Fruit fly (Drosophila melanogaster) whole organism, embryonic: Measurements from ENCODE around the gene CG43210.

ENCODE experiments used
- BtbVII ChIP-seq: fragments of 200-800 bp; sonication (Bioruptor generic); optimal IDR thresholded peaks from 3 replicates; lab custom pipeline; 2017; ENCODE audit warnings: missing biosample characterization, mild to moderate bottlenecking, missing genetic modification characterization
- CG12391 ChIP-seq: fragments of 200-800 bp; sonication (Bioruptor generic); optimal IDR thresholded peaks from 3 replicates; lab custom pipeline; 2018; ENCODE audit warnings: missing biosample characterization, mild to moderate bottlenecking, missing genetic modification characterization, moderate library complexity
- CG14667 ChIP-seq: fragments of 200-800 bp; sonication (Bioruptor generic); IDR thresholded peaks from 2 replicates; pipeline ENCODE4 v1.3.6; 2022; ENCODE audit warnings: missing biosample characterization, missing genetic modification characterization
- CG1529 ChIP-seq: fragments of 200-800 bp; sonication (Bioruptor generic); optimal IDR thresholded peaks from 3 replicates; lab custom pipeline; 2018; ENCODE audit warnings: missing biosample characterization, missing genetic modification characterization
- CG16779 ChIP-seq: fragments of 200-800 bp; sonication (Bioruptor generic); IDR thresholded peaks from 2 replicates; pipeline ENCODE4 v1.3.6; 2022; ENCODE audit warnings: missing biosample characterization, missing genetic modification characterization
- CG16863 ChIP-seq: fragments of 200-800 bp; sonication (Bioruptor generic); optimal IDR thresholded peaks from 3 replicates; lab custom pipeline; 2016; ENCODE audit warnings: missing biosample characterization, missing genetic modification characterization
- CG17385 ChIP-seq: fragments of 200-800 bp; sonication (Bioruptor generic); optimal IDR thresholded peaks from 3 replicates; lab custom pipeline; 2018; ENCODE audit warnings: missing biosample characterization, mild to moderate bottlenecking, missing genetic modification characterization
- CG17802 ChIP-seq: fragments of 200-800 bp; sonication (Bioruptor generic); optimal IDR thresholded peaks from 2 replicates; lab custom pipeline; 2018; ENCODE audit warnings: missing biosample characterization, mild to moderate bottlenecking, missing genetic modification characterization, moderate library complexity
- CG18262 ChIP-seq: fragments of 200-800 bp; optimal IDR thresholded peaks from 3 replicates; lab custom pipeline; 2019; ENCODE audit warnings: missing biosample characterization, mild to moderate bottlenecking, missing genetic modification characterization, moderate library complexity
- CG2116 ChIP-seq: fragments of 200-800 bp; sonication (Bioruptor generic); optimal IDR thresholded peaks from 3 replicates; lab custom pipeline; 2018; ENCODE audit warnings: missing biosample characterization, mild to moderate bottlenecking, missing genetic modification characterization
- CG2712 ChIP-seq: fragments of 200-800 bp; optimal IDR thresholded peaks from 3 replicates; lab custom pipeline; 2019; ENCODE audit warnings: missing biosample characterization, mild to moderate bottlenecking, missing genetic modification characterization, moderate library complexity
- CG30020 ChIP-seq: fragments of 200-800 bp; optimal IDR thresholded peaks from 2 replicates; lab custom pipeline; 2019; ENCODE audit warnings: missing biosample characterization, mild to moderate bottlenecking, missing genetic modification characterization, moderate library complexity
- CG31224 ChIP-seq: fragments of 200-800 bp; sonication (Bioruptor generic); IDR thresholded peaks from 2 replicates; pipeline ENCODE4 v1.3.6; 2022; ENCODE audit warnings: missing biosample characterization, missing genetic modification characterization
- CG31388 ChIP-seq: fragments of 200-800 bp; sonication (Bioruptor generic); optimal IDR thresholded peaks from 2 replicates; lab custom pipeline; 2016; ENCODE audit warnings: missing biosample characterization, missing genetic modification characterization
- CG8478 ChIP-seq: fragments of >200 bp; optimal IDR thresholded peaks from 2 replicates; lab custom pipeline; 2018
- CG9437 ChIP-seq: fragments of 200-800 bp; sonication (Bioruptor generic); optimal IDR thresholded peaks from 2 replicates; lab custom pipeline; 2018; ENCODE audit warnings: missing biosample characterization, mild to moderate bottlenecking, missing genetic modification characterization
- CG9797 ChIP-seq: fragments of 200-800 bp; sonication (Bioruptor generic); optimal IDR thresholded peaks from 3 replicates; lab custom pipeline; 2018; ENCODE audit warnings: missing biosample characterization, mild to moderate bottlenecking, missing genetic modification characterization
- CrebB ChIP-seq: fragments of 200-800 bp; sonication (Bioruptor generic); optimal IDR thresholded peaks from 3 replicates; lab custom pipeline; 2018; ENCODE audit warnings: missing biosample characterization, mild to moderate bottlenecking, missing genetic modification characterization
- Dad ChIP-seq: fragments of 200-800 bp; sonication (Bioruptor generic); optimal IDR thresholded peaks from 3 replicates; lab custom pipeline; 2016; ENCODE audit warnings: missing biosample characterization, missing genetic modification characterization
- Dp ChIP-seq: fragments of 200-800 bp; sonication (Bioruptor generic); optimal IDR thresholded peaks from 2 replicates; lab custom pipeline; 2018; ENCODE audit warnings: missing biosample characterization, mild to moderate bottlenecking, missing genetic modification characterization, moderate library complexity
- ERR ChIP-seq: fragments of 200-800 bp; sonication (Bioruptor generic); optimal IDR thresholded peaks from 2 replicates; lab custom pipeline; 2016; ENCODE audit warnings: missing biosample characterization, missing genetic modification characterization
- Fer2 ChIP-seq: fragments of 200-800 bp; sonication (Bioruptor generic); optimal IDR thresholded peaks from 2 replicates; lab custom pipeline; 2018; ENCODE audit warnings: missing biosample characterization, mild to moderate bottlenecking, missing genetic modification characterization, moderate library complexity
- GATAe ChIP-seq: fragments of 200-800 bp; sonication (Bioruptor generic); conservative IDR thresholded peaks from 2 replicates; pipeline ENCODE4 v1.3.6; 2022; ENCODE audit warnings: missing biosample characterization, missing genetic modification characterization
- HHEX ChIP-seq: fragments of 200-800 bp; sonication (Bioruptor generic); optimal IDR thresholded peaks from 3 replicates; lab custom pipeline; 2017; ENCODE audit warnings: missing biosample characterization, mild to moderate bottlenecking, missing genetic modification characterization, missing genetic modification reagents
- Hand ChIP-seq: fragments of 200-800 bp; sonication (Bioruptor generic); optimal IDR thresholded peaks from 2 replicates; lab custom pipeline; 2017; ENCODE audit warnings: mild to moderate bottlenecking, missing biosample characterization, missing genetic modification reagents, missing genetic modification characterization
- Hey ChIP-seq: fragments of 200-800 bp; sonication (Bioruptor generic); optimal IDR thresholded peaks from 3 replicates; lab custom pipeline; 2018; ENCODE audit warnings: missing biosample characterization, mild to moderate bottlenecking, missing genetic modification characterization
- Hmx ChIP-seq: fragments of 200-800 bp; sonication (Bioruptor generic); optimal IDR thresholded peaks from 2 replicates; lab custom pipeline; 2016; ENCODE audit warnings: missing biosample characterization, missing genetic modification characterization
- Lpt ChIP-seq: fragments of >200 bp; optimal IDR thresholded peaks from 2 replicates; lab custom pipeline; 2018; ENCODE audit warnings: missing biosample characterization, missing genetic modification characterization
- MESR4 ChIP-seq: fragments of 200-800 bp; sonication (Bioruptor generic); optimal IDR thresholded peaks from 2 replicates; lab custom pipeline; 2018; ENCODE audit warnings: missing biosample characterization, mild to moderate bottlenecking, missing genetic modification characterization, moderate library complexity
- Max ChIP-seq: fragments of 200-800 bp; sonication (Bioruptor generic); optimal IDR thresholded peaks from 2 replicates; lab custom pipeline; 2016; ENCODE audit warnings: missing biosample characterization, mild to moderate bottlenecking, missing genetic modification characterization
- Nf-YA ChIP-seq: fragments of 200-800 bp; sonication (Bioruptor generic); IDR thresholded peaks from 2 replicates; pipeline ENCODE4 v1.3.6; 2022; ENCODE audit warnings: missing biosample characterization, missing genetic modification characterization
- Nf-YB ChIP-seq: fragments of 200-800 bp; sonication (Bioruptor generic); optimal IDR thresholded peaks from 3 replicates; lab custom pipeline; 2019; ENCODE audit warnings: missing biosample characterization, mild to moderate bottlenecking, missing genetic modification characterization, moderate library complexity
- Oaz ChIP-seq: fragments of 200-800 bp; sonication (Bioruptor generic); IDR thresholded peaks from 2 replicates; pipeline ENCODE4 v1.3.6; 2022; ENCODE audit warnings: missing biosample characterization, missing genetic modification characterization
- Sry-δ ChIP-seq: fragments of 200-800 bp; sonication (Bioruptor generic); optimal IDR thresholded peaks from 2 replicates; lab custom pipeline; 2016; ENCODE audit warnings: missing biosample characterization, missing genetic modification characterization
- Ssrp ChIP-seq: fragments of 200-800 bp; sonication (Bioruptor generic); optimal IDR thresholded peaks from 2 replicates; lab custom pipeline; 2018; ENCODE audit warnings: missing biosample characterization, mild to moderate bottlenecking, missing genetic modification characterization, moderate library complexity
- Stat92E ChIP-seq, 3 experiments: fragments of >200 bp in 2 of 3; fragments of 200-800 bp in 1 of 3; sonication (Bioruptor generic) in 1 of 3; optimal IDR thresholded peaks; 2 replicates each; lab custom pipeline; 2017 to 2019; ENCODE audit warnings: missing biosample characterization in 3 of 3, missing genetic modification characterization in 3 of 3, mild to moderate bottlenecking in 1 of 3, moderate library complexity in 1 of 3
- Vsx1 ChIP-seq: fragments of 200-800 bp; sonication (Bioruptor generic); optimal IDR thresholded peaks from 2 replicates; lab custom pipeline; 2017; ENCODE audit warnings: missing biosample characterization, mild to moderate bottlenecking, missing genetic modification characterization, missing genetic modification reagents
- btn ChIP-seq: fragments of 200-800 bp; sonication (Bioruptor generic); optimal IDR thresholded peaks from 2 replicates; lab custom pipeline; 2016; ENCODE audit warnings: missing biosample characterization, missing genetic modification characterization
- disco-r ChIP-seq: fragments of 200-800 bp; sonication (Bioruptor generic); optimal IDR thresholded peaks from 2 replicates; lab custom pipeline; 2016; ENCODE audit warnings: missing biosample characterization, missing genetic modification characterization
- gce ChIP-seq: fragments of 200-800 bp; sonication (Bioruptor generic); IDR thresholded peaks from 3 replicates; pipeline ENCODE4 v1.3.6; 2022; ENCODE audit warnings: missing biosample characterization, missing genetic modification characterization
- gcm2 ChIP-seq: fragments of 200-800 bp; sonication (Bioruptor generic); optimal IDR thresholded peaks from 2 replicates; lab custom pipeline; 2016; ENCODE audit warnings: missing biosample characterization, missing genetic modification characterization
- nau ChIP-seq: fragments of 200-800 bp; sonication (Bioruptor generic); optimal IDR thresholded peaks from 3 replicates; lab custom pipeline; 2017; ENCODE audit warnings: missing biosample characterization, mild to moderate bottlenecking, missing genetic modification characterization, missing genetic modification reagents
- pan ChIP-seq, 4 experiments: fragments of >200 bp in 3 of 4; fragments of 200-800 bp in 1 of 4; sonication (Bioruptor generic) in 1 of 4; optimal IDR thresholded peaks in 3 of 4; IDR thresholded peaks in 1 of 4; 2 replicates each; pipeline versions ENCODE4 v1.3.6 to Lab custom; 2017 to 2022; ENCODE audit warnings: missing biosample characterization in 2 of 4, missing genetic modification characterization in 2 of 4, mixed read lengths in 1 of 4
- phol ChIP-seq: fragments of 200-800 bp; sonication (Bioruptor generic); optimal IDR thresholded peaks from 3 replicates; lab custom pipeline; 2018; ENCODE audit warnings: missing biosample characterization, mild to moderate bottlenecking, missing genetic modification characterization, moderate library complexity
- ro ChIP-seq: fragments of 200-800 bp; sonication (Bioruptor generic); IDR thresholded peaks from 2 replicates; pipeline ENCODE4 v1.3.6; 2022; ENCODE audit warnings: missing biosample characterization, missing genetic modification characterization
- scrt ChIP-seq: fragments of 200-800 bp; sonication (Bioruptor generic); optimal IDR thresholded peaks from 2 replicates; lab custom pipeline; 2018; ENCODE audit warnings: missing biosample characterization, mild to moderate bottlenecking, missing genetic modification characterization, moderate library complexity
- sens-2 ChIP-seq: fragments of 200-800 bp; sonication (Bioruptor generic); IDR thresholded peaks from 2 replicates; pipeline ENCODE4 v1.3.6; 2022; ENCODE audit warnings: missing biosample characterization, missing genetic modification characterization
- sqz ChIP-seq: fragments of 200-800 bp; sonication (Bioruptor generic); optimal IDR thresholded peaks from 3 replicates; lab custom pipeline; 2018; ENCODE audit warnings: missing biosample characterization, mild to moderate bottlenecking, missing genetic modification characterization
- tap ChIP-seq: fragments of 200-800 bp; optimal IDR thresholded peaks from 3 replicates; lab custom pipeline; 2019; ENCODE audit warnings: missing biosample characterization, mild to moderate bottlenecking, missing genetic modification characterization, moderate library complexity

CG43210 gene

dm6 chr3R:18573699-18574259, 8.8 kb upstream of the CG43210 start (continued):
- peak; percentile 94 for TF ChIP-seq HHEX (GFP tag; lab: Kevin White, UChicago)
- TF ChIP-seq CG2116 (GFP tag; lab: Kevin White, UChicago): peak; percentile 81
- TF ChIP-seq CG18262 (tag; lab: Kevin White, UChicago): peak; percentile 97
- TF ChIP-seq sens-2: peak; percentile 75
- peak; percentile 85 for TF ChIP-seq Oaz (GFP tag; lab: Robert Waterston, UW)
- peak; percentile 93 for TF ChIP-seq Hmx (GFP tag; lab: Kevin White, UChicago)
- peak; percentile 82; the same call in 2 of the 3 replicates for TF ChIP-seq gce (GFP tag; lab: Robert Waterston, UW)
- no peak for TF ChIP-seq CG9797 (GFP tag; lab: Kevin White, UChicago)
- TF ChIP-seq CG2712 (tag; lab: Kevin White, UChicago): peak; percentile 96
- TF ChIP-seq CG1529 (GFP tag; lab: Kevin White, UChicago): peak; percentile 93
- TF ChIP-seq Stat92E (GFP tag; optimal IDR thresholded peaks at IDR 0.05; lab: Kevin White, UChicago): peak in 1 of 3 experiments; percentile 72
- TF ChIP-seq Dp (GFP tag; lab: Kevin White, UChicago): no peak
- peak; percentile 79 for TF ChIP-seq CG31388 (GFP tag; lab: Kevin White, UChicago)
- peak; percentile 72 for TF ChIP-seq ro (GFP tag; lab: Robert Waterston, UW)
- peak; percentile 89 for TF ChIP-seq Max
- peak; percentile 57 for TF ChIP-seq Nf-YA
- peak; percentile 93 for TF ChIP-seq nau (GFP tag; lab: Kevin White, UChicago)
- TF ChIP-seq Dad (GFP tag; lab: Kevin White, UChicago): peak; percentile 76
- no peak; the same call in 1 of the 2 replicates for TF ChIP-seq GATAe (GFP tag; lab: Robert Waterston, UW)
- peak; percentile 85 for TF ChIP-seq Nf-YB (GFP tag; lab: Kevin White, UChicago)
- peak; percentile 94 for TF ChIP-seq CG16863 (GFP tag; lab: Kevin White, UChicago)
- no peak for TF ChIP-seq CG8478
- TF ChIP-seq Lpt (GFP tag; lab: Kevin White, UChicago): no peak
- TF ChIP-seq CG14667 (GFP tag; lab: Robert Waterston, UW): peak; percentile 83
- peak; percentile 97 for TF ChIP-seq CG12391 (tag; lab: Kevin White, UChicago)
- no peak for TF ChIP-seq pan (optimal IDR thresholded peaks at IDR 0.05; lab: Kevin White, UChicago)
- TF ChIP-seq pan (GFP tag; optimal IDR thresholded peaks at IDR 0.05 in 1 of 2, IDR thresholded peaks at IDR 0.05 in 1 of 2): peak in 1 of 2 experiments; percentile 92
- TF ChIP-seq Hey (tag; lab: Kevin White, UChicago): peak; percentile 56
- peak; percentile 78 for TF ChIP-seq CG30020 (tag; lab: Kevin White, UChicago)
- peak; percentile 41 for TF ChIP-seq Sry-δ (GFP tag; lab: Kevin White, UChicago)
- peak; percentile 53; the same call in 1 of the 2 replicates for TF ChIP-seq CG16779 (GFP tag; lab: Robert Waterston, UW)
- peak; percentile 92 for TF ChIP-seq BtbVII (GFP tag; lab: Kevin White, UChicago)
- TF ChIP-seq CG17802 (tag; lab: Kevin White, UChicago): peak; percentile 43
- TF ChIP-seq tap (tag; lab: Kevin White, UChicago): peak; percentile 90
- TF ChIP-seq CG17385 (GFP tag; lab: Kevin White, UChicago): peak; percentile 93
- peak; percentile 85 for TF ChIP-seq Fer2 (tag; lab: Kevin White, UChicago)
- peak; percentile 69 for TF ChIP-seq btn (GFP tag; lab: Kevin White, UChicago)
- peak; percentile 83 for TF ChIP-seq sqz (GFP tag; lab: Kevin White, UChicago)
- TF ChIP-seq CG9437 (GFP tag; lab: Kevin White, UChicago): peak; percentile 94
- peak; percentile 84 for TF ChIP-seq disco-r
- TF ChIP-seq MESR4 (GFP tag; lab: Kevin White, UChicago): peak; percentile 29
- TF ChIP-seq Vsx1 (GFP tag; lab: Kevin White, UChicago): peak; percentile 89
- TF ChIP-seq CG31224 (GFP tag; lab: Robert Waterston, UW): peak; percentile 81
- peak; percentile 95 for TF ChIP-seq Ssrp (tag; lab: Kevin White, UChicago)
- peak; percentile 90 for TF ChIP-seq Hand (GFP tag; lab: Kevin White, UChicago)
- TF ChIP-seq ERR (GFP tag; lab: Kevin White, UChicago): peak; percentile 90
- peak; percentile 86 for TF ChIP-seq gcm2
- TF ChIP-seq phol (tag; lab: Kevin White, UChicago): peak; percentile 95
- TF ChIP-seq scrt (GFP tag; lab: Kevin White, UChicago): peak; percentile 78
- TF ChIP-seq CrebB (tag; lab: Kevin White, UChicago): peak; percentile 90
